Worm (Caenorhabditis elegans): Measurements from ENCODE around the gene R08C7.8.

Gene R08C7.8

DNA sequence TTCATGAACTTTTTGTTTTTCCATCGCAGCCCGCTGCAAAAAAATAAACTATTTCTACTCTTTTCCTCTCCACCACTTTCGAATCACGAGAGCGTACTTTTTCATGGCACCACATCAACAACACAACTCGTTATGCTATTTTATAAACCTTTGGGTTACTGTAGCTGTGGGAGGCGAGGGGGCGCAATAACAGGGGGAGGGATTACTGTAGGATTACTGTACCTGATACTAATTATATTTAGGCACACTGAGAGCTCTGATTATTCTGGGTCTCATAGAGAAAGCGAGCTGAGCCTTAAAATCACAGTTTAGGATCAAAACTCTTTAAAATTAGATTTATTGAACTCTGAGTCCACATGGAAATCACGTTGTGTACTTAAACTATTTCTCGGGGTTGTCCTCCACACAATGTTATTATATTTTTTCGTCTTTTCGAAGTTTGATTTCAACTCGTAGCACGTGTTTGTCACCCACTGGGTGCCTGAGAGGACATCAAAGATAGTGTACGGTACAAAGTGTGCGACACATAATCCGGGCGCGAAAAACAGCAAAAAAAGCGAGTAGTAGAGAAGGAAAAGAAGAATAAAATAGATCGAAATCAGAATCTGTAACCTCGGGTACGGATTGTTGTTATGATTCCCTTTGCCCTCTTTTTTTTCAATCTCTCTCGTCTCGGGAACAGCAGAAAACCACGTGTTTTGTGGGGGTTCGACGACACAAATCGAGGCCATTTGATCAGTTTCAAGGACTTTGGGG is 38.3 kb upstream of the R08C7.8 start:
- TF ChIP-seq pes-1 (GFP tag; IDR thresholded peaks at IDR 0.05) (no peak), ama-1 (optimal IDR thresholded peaks at IDR 0.05) (no peak), hmg-4 (GFP tag; optimal IDR thresholded peaks at IDR 0.05) (no peak), tbx-37 (GFP tag; conservative IDR thresholded peaks at IDR 0.05) (no peak), flt-1 (GFP tag; IDR thresholded peaks at IDR 0.05) (no peak), tbx-11 (GFP tag; IDR thresholded peaks at IDR 0.05) (no peak), tra-4 (tag; optimal IDR thresholded peaks at IDR 0.05) (no peak), B0310.2 (tag; optimal IDR thresholded peaks at IDR 0.05) (no peak), scrt-1 (GFP tag; IDR thresholded peaks at IDR 0.05) (no peak), ets-7 (tag; optimal IDR thresholded peaks at IDR 0.05) (no peak), aly-1 (tag; optimal IDR thresholded peaks at IDR 0.05) (no peak), F13C5.2 (tag; optimal IDR thresholded peaks at IDR 0.05) (no peak), hmbx-1 (tag; optimal IDR thresholded peaks at IDR 0.05) (no peak), hnd-1 (tag; optimal IDR thresholded peaks at IDR 0.05) (no peak), sea-1 (GFP tag; conservative IDR thresholded peaks at IDR 0.05) (no peak), ceh-36 (tag; optimal IDR thresholded peaks at IDR 0.05) (no peak)

DNA sequence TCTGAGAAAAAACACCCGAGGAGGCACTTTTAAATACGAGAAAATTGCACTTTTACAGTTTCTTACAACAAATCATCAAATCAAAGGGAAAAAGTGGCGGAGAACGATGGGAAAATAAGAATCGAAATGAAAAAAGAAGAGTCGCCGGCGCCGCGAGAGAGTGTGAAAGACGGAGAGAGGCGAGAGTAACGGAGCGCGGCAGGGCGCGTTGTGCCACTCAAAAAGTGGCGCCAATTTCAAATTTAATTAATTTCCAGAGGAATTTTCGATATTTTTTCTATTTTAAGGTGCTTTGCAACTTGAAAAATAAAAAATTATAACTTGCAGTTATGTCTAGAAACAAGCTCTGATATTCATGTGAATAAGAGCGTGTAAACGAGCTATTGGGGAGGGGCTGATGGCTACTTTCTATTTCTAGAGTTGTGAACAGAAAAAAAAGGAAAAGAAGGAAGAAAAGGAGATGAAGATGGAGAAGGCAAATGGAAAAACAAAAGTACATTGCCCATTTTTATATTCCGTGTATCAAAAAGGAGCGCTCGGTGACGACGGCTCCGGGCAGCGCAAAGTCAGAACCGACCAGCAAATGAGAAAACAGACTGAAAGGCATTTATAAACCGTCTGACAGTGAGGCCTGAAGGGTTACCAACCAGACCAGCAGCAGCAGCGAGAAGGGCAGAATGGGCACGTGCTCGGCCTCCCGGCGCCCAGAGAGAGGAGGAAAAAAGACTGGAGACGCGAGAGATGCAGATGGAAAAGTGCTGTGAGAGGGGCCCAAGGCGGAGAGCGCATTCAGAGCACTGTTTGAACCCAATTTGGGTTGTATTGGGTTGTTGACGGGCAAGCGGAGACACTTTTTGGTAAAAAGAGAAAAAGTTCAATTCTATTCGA is 36.8 kb upstream of the R08C7.8 start:
- TF ChIP-seq hmbx-1 (tag; optimal IDR thresholded peaks at IDR 0.05) = no peak
- TF ChIP-seq B0310.2 (tag; optimal IDR thresholded peaks at IDR 0.05) = no peak
- TF ChIP-seq tbx-11 (GFP tag; IDR thresholded peaks at IDR 0.05) = no peak
- TF ChIP-seq ama-1 (optimal IDR thresholded peaks at IDR 0.05) = no peak
- no peak for TF ChIP-seq pes-1 (GFP tag; IDR thresholded peaks at IDR 0.05)
- TF ChIP-seq sea-1 (GFP tag; conservative IDR thresholded peaks at IDR 0.05) = no peak
- no peak for TF ChIP-seq F13C5.2 (tag; optimal IDR thresholded peaks at IDR 0.05)
- TF ChIP-seq scrt-1 (GFP tag; IDR thresholded peaks at IDR 0.05) = no peak
- TF ChIP-seq tra-4 (tag; optimal IDR thresholded peaks at IDR 0.05) = no peak
- TF ChIP-seq ets-7 (tag; optimal IDR thresholded peaks at IDR 0.05) = no peak
- TF ChIP-seq aly-1 (tag; optimal IDR thresholded peaks at IDR 0.05) = no peak
- TF ChIP-seq hmg-4 (GFP tag; optimal IDR thresholded peaks at IDR 0.05) = no peak

DNA sequence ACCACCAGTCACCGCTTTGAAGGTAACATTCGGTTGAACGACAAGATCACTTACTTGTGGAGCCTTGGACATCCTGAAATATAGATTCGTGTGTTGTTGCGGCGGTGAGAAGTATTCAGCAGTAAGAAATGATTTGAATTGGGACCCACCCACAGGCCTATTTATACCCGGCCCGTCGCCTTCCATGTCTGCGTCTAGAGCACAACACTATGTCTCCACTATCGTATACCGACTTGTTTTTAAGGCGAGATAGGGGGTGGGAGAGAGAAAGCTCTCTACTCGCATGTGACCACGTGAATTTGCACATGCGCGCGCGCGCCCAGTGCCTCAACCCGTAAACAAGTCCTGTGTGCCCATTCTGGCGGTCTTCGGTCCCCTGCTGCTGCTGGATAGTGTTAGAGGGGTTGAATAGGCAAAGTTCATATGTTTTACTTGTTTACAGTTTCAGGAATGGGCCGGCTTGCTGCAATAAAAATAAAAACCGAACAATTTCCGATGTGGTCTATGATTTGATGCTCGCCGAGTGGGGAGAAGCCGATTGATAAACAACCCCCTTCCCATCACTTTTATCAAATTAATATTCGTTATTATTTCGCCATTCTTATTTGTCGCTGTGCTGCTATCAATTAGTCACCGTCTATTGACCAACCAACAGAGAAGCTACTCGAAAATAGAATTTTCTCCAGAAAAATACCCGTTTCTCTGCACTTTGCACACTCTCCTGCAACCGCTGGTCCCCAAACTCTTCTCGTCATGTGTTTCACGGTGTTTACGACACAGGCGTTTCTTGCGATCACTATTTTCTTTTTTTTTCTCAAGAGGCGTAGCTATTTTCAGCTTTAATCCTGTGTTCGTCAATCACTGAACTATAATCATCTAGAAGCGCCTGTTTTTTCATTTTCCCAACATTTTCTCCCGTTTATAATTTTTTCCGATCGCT is 35.7 kb upstream of the R08C7.8 start:
- no peak for TF ChIP-seq ets-7 (tag; optimal IDR thresholded peaks at IDR 0.05)
- no peak for TF ChIP-seq F13C5.2 (tag; optimal IDR thresholded peaks at IDR 0.05)
- TF ChIP-seq hmbx-1 (tag; optimal IDR thresholded peaks at IDR 0.05) = no peak
- TF ChIP-seq scrt-1 (GFP tag; IDR thresholded peaks at IDR 0.05) = no peak
- TF ChIP-seq hnd-1 (tag; optimal IDR thresholded peaks at IDR 0.05) = no peak
- no peak for TF ChIP-seq ceh-13 (GFP tag; optimal IDR thresholded peaks at IDR 0.05)
- TF ChIP-seq ceh-36 (tag; optimal IDR thresholded peaks at IDR 0.05) = no peak
- TF ChIP-seq aly-1 (tag; optimal IDR thresholded peaks at IDR 0.05) = no peak
- TF ChIP-seq flt-1 (GFP tag; IDR thresholded peaks at IDR 0.05) = no peak
- no peak for TF ChIP-seq tbx-11 (GFP tag; IDR thresholded peaks at IDR 0.05)
- no peak for TF ChIP-seq hmg-4 (GFP tag; optimal IDR thresholded peaks at IDR 0.05)
- no peak for TF ChIP-seq B0310.2 (tag; optimal IDR thresholded peaks at IDR 0.05)
- TF ChIP-seq sea-1 (GFP tag; conservative IDR thresholded peaks at IDR 0.05) = no peak
- no peak for TF ChIP-seq tbx-37 (GFP tag; conservative IDR thresholded peaks at IDR 0.05)

DNA sequence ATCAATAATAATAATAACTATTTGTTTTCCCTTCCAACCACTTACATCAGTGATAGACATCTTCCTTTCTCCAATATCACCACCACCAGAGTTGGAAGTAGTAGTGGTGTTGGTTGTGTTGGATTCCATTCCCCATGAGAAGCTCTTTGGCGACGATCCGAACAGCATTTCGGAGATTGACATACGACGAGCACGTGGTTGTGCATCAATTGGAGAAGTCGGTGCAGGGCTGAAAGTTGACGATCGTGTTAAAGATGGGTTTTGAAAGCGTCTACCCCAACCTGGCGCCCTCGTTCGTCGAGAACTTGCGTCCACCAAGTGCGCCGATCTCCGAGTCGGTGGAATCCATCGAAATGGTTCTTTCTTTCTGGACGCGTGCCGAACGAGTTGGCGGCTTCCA is 34.7 kb upstream of the R08C7.8 start:
- TF ChIP-seq aly-1 (tag; optimal IDR thresholded peaks at IDR 0.05) (no peak), scrt-1 (GFP tag; IDR thresholded peaks at IDR 0.05) (no peak), pes-1 (GFP tag; IDR thresholded peaks at IDR 0.05) (no peak), sea-1 (GFP tag; conservative IDR thresholded peaks at IDR 0.05) (no peak), tbx-11 (GFP tag; IDR thresholded peaks at IDR 0.05) (no peak), flt-1 (GFP tag; IDR thresholded peaks at IDR 0.05) (no peak), tbx-37 (GFP tag; conservative IDR thresholded peaks at IDR 0.05) (no peak), ama-1 (optimal IDR thresholded peaks at IDR 0.05) (no peak), B0310.2 (tag; optimal IDR thresholded peaks at IDR 0.05) (no peak), hmbx-1 (tag; optimal IDR thresholded peaks at IDR 0.05) (no peak), hmg-4 (GFP tag; optimal IDR thresholded peaks at IDR 0.05) (no peak), ceh-36 (tag; optimal IDR thresholded peaks at IDR 0.05) (no peak), ceh-13 (GFP tag; optimal IDR thresholded peaks at IDR 0.05) (no peak)

DNA sequence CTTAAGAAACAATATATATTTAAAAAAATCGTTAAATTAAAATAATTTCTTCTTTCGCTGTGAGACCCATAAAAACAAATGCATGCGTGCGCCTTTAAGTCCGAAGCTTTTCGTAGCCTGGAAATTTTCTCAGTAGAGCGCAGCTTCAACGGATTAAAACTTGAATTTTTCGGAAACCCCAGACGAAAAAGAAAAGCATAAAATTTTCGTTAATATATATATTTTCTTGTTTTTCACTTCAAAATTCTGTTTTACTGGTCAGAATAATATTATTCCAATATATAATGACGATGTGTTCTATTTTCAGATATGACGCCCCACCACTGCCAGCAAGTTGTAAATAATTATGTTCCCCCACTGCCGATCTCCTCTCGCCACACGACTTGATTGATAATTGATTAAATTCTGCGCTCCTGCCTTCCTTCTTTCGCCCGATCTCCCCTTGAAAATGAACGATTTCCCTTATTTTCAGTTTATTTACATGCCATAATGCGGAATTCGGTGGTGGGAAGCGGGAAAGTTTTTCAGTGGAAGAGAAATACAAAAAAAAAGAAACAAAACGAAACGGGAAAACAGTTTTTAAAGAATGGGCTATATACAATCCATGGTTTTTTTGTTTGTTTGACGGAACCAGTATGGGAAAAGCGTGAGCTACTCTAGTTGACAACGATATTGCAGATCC is 33.8 kb upstream of the R08C7.8 start:
- TF ChIP-seq tbx-11 (GFP tag; IDR thresholded peaks at IDR 0.05) = no peak
- TF ChIP-seq tra-4 (tag; optimal IDR thresholded peaks at IDR 0.05) = no peak
- TF ChIP-seq flt-1 (GFP tag; IDR thresholded peaks at IDR 0.05) = no peak
- TF ChIP-seq aly-1 (tag; optimal IDR thresholded peaks at IDR 0.05) = no peak
- no peak for TF ChIP-seq B0310.2 (tag; optimal IDR thresholded peaks at IDR 0.05)
- TF ChIP-seq scrt-1 (GFP tag; IDR thresholded peaks at IDR 0.05) = no peak

DNA sequence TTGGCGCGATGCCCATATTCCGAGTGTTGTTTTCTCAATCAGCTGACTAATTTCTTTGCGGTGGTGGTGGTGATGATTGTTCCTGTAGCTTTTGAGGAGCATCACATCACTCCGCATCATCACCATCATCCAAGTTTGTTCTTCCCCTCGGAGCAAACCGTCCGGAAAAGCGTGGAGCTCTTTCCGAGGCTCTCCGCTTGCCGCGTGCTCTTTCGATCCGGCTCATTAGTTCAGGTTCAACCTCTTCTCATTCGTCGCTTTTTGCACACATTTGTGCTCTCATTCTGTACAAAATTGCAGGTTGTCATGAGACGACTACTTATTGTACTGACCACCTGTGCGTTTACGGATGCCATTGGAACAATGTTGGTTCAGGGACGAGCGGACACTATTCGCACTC is 30.8 kb upstream of the R08C7.8 start, which contains the start of gene M01H9.5:
Gene M01H9.5, plus strand, starts transcription at position 301 of the 400 bp plus-strand sequence.
- TF ChIP-seq tbx-11 (GFP tag; IDR thresholded peaks at IDR 0.05) (no peak), ets-7 (tag; optimal IDR thresholded peaks at IDR 0.05) (no peak), aly-1 (tag; optimal IDR thresholded peaks at IDR 0.05) (no peak), sea-1 (GFP tag; conservative IDR thresholded peaks at IDR 0.05) (no peak), ceh-36 (tag; optimal IDR thresholded peaks at IDR 0.05) (no peak), hmbx-1 (tag; optimal IDR thresholded peaks at IDR 0.05) (no peak), hmg-4 (GFP tag; optimal IDR thresholded peaks at IDR 0.05) (no peak), flt-1 (GFP tag; IDR thresholded peaks at IDR 0.05) (no peak), ceh-13 (GFP tag; optimal IDR thresholded peaks at IDR 0.05) (no peak), tbx-37 (GFP tag; conservative IDR thresholded peaks at IDR 0.05) (no peak), tra-4 (tag; optimal IDR thresholded peaks at IDR 0.05) (no peak), scrt-1 (GFP tag; IDR thresholded peaks at IDR 0.05) (no peak)

Data from whole organism, early embryonic.